Worm (Caenorhabditis elegans): Measurements from ENCODE around the gene C11H1.7.

The C11H1.7 gene

DNA sequence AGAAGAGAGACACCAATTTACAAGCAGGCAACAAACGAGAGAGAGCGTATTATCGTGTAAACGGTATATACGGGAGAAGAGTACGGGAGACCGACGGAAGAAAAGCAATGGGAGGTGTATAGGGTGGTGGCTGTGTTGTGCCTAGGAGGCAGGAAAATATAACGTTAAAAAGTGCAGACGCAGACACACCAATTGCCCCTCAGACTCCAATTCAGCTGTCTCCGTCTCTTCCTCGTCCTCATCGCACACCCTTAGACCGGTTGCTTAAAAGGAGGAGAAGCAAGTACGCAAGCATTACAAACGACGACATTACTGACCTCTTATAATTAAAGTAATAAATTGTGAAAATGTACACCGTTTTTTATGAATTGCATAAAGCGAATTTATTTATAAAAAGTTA is 14.8 kb upstream of the C11H1.7 start:
- TF ChIP-seq cnd-1 (tag; optimal IDR thresholded peaks at IDR 0.05) (peak; percentile 61), pha-4 (tag; optimal IDR thresholded peaks at IDR 0.05) (peak; percentile 62), elt-3 (tag; optimal IDR thresholded peaks at IDR 0.05) (no peak), nhr-2 (tag; optimal IDR thresholded peaks at IDR 0.05) (no peak), unc-62 (GFP tag; optimal IDR thresholded peaks at IDR 0.05) (peak; percentile 49), ceh-43 (GFP tag; optimal IDR thresholded peaks at IDR 0.05) (peak; percentile 66), flh-1 (GFP tag; optimal IDR thresholded peaks at IDR 0.05) (no peak), tbx-8 (GFP tag; optimal IDR thresholded peaks at IDR 0.05) (no peak), ceh-83 (GFP tag; optimal IDR thresholded peaks at IDR 0.05) (no peak), mls-2 (tag; optimal IDR thresholded peaks at IDR 0.05) (peak; percentile 80), mep-1 (tag; optimal IDR thresholded peaks at IDR 0.05) (peak; percentile 86), ces-1 (GFP tag; optimal IDR thresholded peaks at IDR 0.05) (peak; percentile 89), M03D4.4 (tag; optimal IDR thresholded peaks at IDR 0.05) (peak; percentile 46), nhr-12 (tag; optimal IDR thresholded peaks at IDR 0.05) (no peak), lsy-2 (tag; optimal IDR thresholded peaks at IDR 0.05) (peak; percentile 89), zip-8 (tag; optimal IDR thresholded peaks at IDR 0.05) (no peak), mab-5 (tag; optimal IDR thresholded peaks at IDR 0.05) (peak; percentile 38), drap-1 (GFP tag; optimal IDR thresholded peaks at IDR 0.05) (peak; percentile 49), unc-120 (tag; optimal IDR thresholded peaks at IDR 0.05; ENCODE audit: poor library complexity, severe bottlenecking) (peak; percentile 98), elt-1 (tag; optimal IDR thresholded peaks at IDR 0.05; ENCODE audit: borderline replicate concordance, insufficient read depth) (peak; percentile 43), hlh-1 (tag; optimal IDR thresholded peaks at IDR 0.05) (peak; percentile 81), blmp-1 (tag; optimal IDR thresholded peaks at IDR 0.05) (no peak), snpc-4 (tag; optimal IDR thresholded peaks at IDR 0.05) (no peak), lin-13 (tag; optimal IDR thresholded peaks at IDR 0.05) (peak; percentile 93), lin-32 (GFP tag; optimal IDR thresholded peaks at IDR 0.05) (no peak), ztf-11 (tag; optimal IDR thresholded peaks at IDR 0.05) (peak; percentile 59), ceh-39 (tag; optimal IDR thresholded peaks at IDR 0.05) (no peak), nhr-237 (tag; optimal IDR thresholded peaks at IDR 0.05) (peak; percentile 81), sptf-1 (tag; optimal IDR thresholded peaks at IDR 0.05) (peak; percentile 69), nhr-76 (tag; optimal IDR thresholded peaks at IDR 0.05) (no peak), bed-3 (GFP tag; optimal IDR thresholded peaks at IDR 0.05) (no peak), ham-2 (GFP tag; optimal IDR thresholded peaks at IDR 0.05) (peak; percentile 90), unc-39 (tag; optimal IDR thresholded peaks at IDR 0.05) (no peak), sem-2 (GFP tag; optimal IDR thresholded peaks at IDR 0.05) (no peak), nhr-28 (tag; optimal IDR thresholded peaks at IDR 0.05) (no peak)

DNA sequence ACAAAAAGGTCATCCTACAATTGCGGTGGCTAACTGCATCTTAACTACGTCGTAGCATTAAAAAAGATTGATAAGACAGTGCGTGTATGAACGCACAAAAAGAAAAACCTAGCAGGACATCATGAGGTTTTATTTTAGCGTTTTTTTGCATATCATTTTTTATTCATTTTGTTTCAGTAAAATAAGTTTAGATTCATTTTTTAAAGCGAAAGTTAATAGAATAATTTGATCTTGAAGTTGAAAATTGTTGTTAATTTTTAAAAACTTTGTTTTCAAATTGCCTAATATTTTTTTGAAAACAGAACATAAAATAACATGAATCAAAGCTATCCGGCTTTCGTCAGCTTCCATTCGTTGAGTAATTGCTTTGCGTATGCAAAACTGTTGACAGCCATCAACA is 13.6 kb upstream of the C11H1.7 start, which contains the start of gene prx-1:
Gene prx-1, plus strand, starts transcription at position 301 of the 400 bp plus-strand sequence.
- TF ChIP-seq blmp-1 (tag; optimal IDR thresholded peaks at IDR 0.05) (no peak), lin-13 (tag; optimal IDR thresholded peaks at IDR 0.05) (no peak), ceh-83 (GFP tag; optimal IDR thresholded peaks at IDR 0.05) (no peak), sem-2 (GFP tag; optimal IDR thresholded peaks at IDR 0.05) (no peak), tbx-8 (GFP tag; optimal IDR thresholded peaks at IDR 0.05) (no peak), lin-32 (GFP tag; optimal IDR thresholded peaks at IDR 0.05) (no peak), nhr-76 (tag; optimal IDR thresholded peaks at IDR 0.05) (no peak)

DNA sequence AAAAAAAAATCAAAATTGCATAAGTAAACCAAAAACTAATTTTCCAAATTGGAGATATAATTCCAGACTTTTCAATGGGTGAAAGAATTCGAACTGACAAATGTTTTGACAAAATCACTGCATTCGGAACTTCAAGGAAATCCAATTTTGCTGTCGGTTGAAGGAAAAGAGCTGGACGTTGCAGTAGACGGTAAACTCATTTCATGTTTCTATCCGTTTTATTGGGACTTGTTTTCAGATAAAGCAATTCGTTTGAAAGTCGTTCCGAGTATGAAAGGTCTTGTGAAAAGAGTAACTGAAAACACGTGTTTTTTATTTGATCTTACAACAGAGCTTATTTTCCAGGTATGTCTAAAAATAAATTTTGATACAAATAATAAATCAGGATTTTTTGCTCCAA is 11.1 kb upstream of the C11H1.7 start:
- TF ChIP-seq ces-1 (GFP tag; optimal IDR thresholded peaks at IDR 0.05) = peak; percentile 15
- TF ChIP-seq cnd-1 (tag; optimal IDR thresholded peaks at IDR 0.05) = no peak

DNA sequence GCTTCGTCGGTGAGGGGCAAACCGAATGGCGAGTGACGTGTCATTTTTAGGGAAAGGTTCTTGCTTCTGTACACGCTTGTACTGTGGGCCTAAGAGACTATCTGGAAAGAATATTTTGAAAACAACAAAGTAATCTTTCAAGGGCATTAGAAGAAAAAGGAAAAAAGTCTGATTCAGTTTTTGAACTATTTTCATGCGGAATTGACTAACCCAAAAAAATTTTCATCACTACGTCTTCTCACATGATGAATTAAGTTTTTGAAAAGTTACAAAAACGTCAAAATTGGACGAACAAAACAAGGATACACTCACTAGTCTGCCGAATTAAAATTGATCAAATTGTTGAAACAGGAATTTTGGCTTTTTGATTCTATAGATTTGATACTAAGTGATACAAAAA is 6.9 kb upstream of the C11H1.7 start, which contains the start of gene C11H1.9:
Gene C11H1.9, minus strand, starts transcription at position 101 of the 400 bp plus-strand sequence.
- TF ChIP-seq nhr-2 (tag; optimal IDR thresholded peaks at IDR 0.05) (no peak), mep-1 (tag; optimal IDR thresholded peaks at IDR 0.05) (no peak)

All from whole organism, mixed stage, embryonic.